Fruit fly (Drosophila melanogaster) whole organism, embryonic: Measurements from ENCODE around the gene CG10470.

Experiments used
- Atf-2 ChIP-seq: fragments of 200-800 bp; sonication (Bioruptor generic); optimal IDR thresholded peaks from 2 replicates; lab custom pipeline; 2016; ENCODE audit warnings: missing biosample characterization, missing genetic modification characterization
- Atf6 ChIP-seq: fragments of 200-800 bp; sonication (Bioruptor generic); IDR thresholded peaks from 2 replicates; pipeline ENCODE4 v1.3.6; 2022; ENCODE audit warnings: missing biosample characterization, missing genetic modification characterization
- Blimp-1 ChIP-seq: fragments of 200-800 bp; sonication (Bioruptor generic); optimal IDR thresholded peaks from 3 replicates; lab custom pipeline; 2018; ENCODE audit warnings: missing biosample characterization, missing genetic modification characterization, mild to moderate bottlenecking, moderate library complexity, missing genetic modification reagents
- CG1233 ChIP-seq: fragments of 200-800 bp; sonication (Bioruptor generic); optimal IDR thresholded peaks from 4 replicates; lab custom pipeline; 2018; ENCODE audit warnings: missing biosample characterization, mild to moderate bottlenecking, missing genetic modification characterization
- CG17612 ChIP-seq: fragments of 200-800 bp; sonication (Bioruptor generic); IDR thresholded peaks from 2 replicates; pipeline ENCODE4 v1.3.6; 2022; ENCODE audit warnings: missing biosample characterization, missing genetic modification characterization
- CG2116 ChIP-seq: fragments of 200-800 bp; sonication (Bioruptor generic); optimal IDR thresholded peaks from 3 replicates; lab custom pipeline; 2018; ENCODE audit warnings: missing biosample characterization, mild to moderate bottlenecking, missing genetic modification characterization
- CG2202 ChIP-seq: fragments of 200-800 bp; sonication (Bioruptor generic); optimal IDR thresholded peaks from 2 replicates; lab custom pipeline; 2018; ENCODE audit warnings: missing biosample characterization, mild to moderate bottlenecking, missing genetic modification characterization
- CG31441 ChIP-seq: fragments of 200-800 bp; sonication (Bioruptor generic); IDR thresholded peaks from 2 replicates; pipeline ENCODE4 v1.3.6; 2022; ENCODE audit warnings: missing biosample characterization, missing genetic modification characterization
- CG3163 ChIP-seq: fragments of 200-800 bp; sonication (Bioruptor generic); optimal IDR thresholded peaks from 3 replicates; lab custom pipeline; 2016; ENCODE audit warnings: missing biosample characterization, missing genetic modification characterization
- CG42726 ChIP-seq: fragments of 200-800 bp; sonication (Bioruptor generic); IDR thresholded peaks from 2 replicates; pipeline ENCODE4 v1.3.6; 2022; ENCODE audit warnings: missing biosample characterization, missing genetic modification characterization; ENCODE audit not compliant: partially characterized antibody
- CG4404 ChIP-seq: fragments of 200-800 bp; sonication (Bioruptor generic); IDR thresholded peaks from 2 replicates; pipeline ENCODE4 v1.3.6; 2022; ENCODE audit warnings: missing biosample characterization, missing genetic modification characterization
- CG6175 ChIP-seq: fragments of 200-800 bp; sonication (Bioruptor generic); IDR thresholded peaks from 3 replicates; pipeline ENCODE4 v1.3.6; 2022; ENCODE audit warnings: missing biosample characterization, missing genetic modification characterization
- CG8089 ChIP-seq: fragments of 200-800 bp; sonication (Bioruptor generic); optimal IDR thresholded peaks from 3 replicates; lab custom pipeline; 2016; ENCODE audit warnings: missing biosample characterization, missing genetic modification characterization
- CG9215 ChIP-seq: fragments of 200-800 bp; sonication (Bioruptor generic); IDR thresholded peaks from 2 replicates; pipeline ENCODE4 v1.3.6; 2022; ENCODE audit warnings: missing biosample characterization, missing genetic modification characterization
- Doc2 ChIP-seq: fragments of 200-800 bp; sonication (Bioruptor generic); IDR thresholded peaks from 2 replicates; pipeline ENCODE4 v1.3.6; 2022; ENCODE audit warnings: missing biosample characterization, missing genetic modification characterization
- Gsc ChIP-seq: fragments of 200-800 bp; sonication (Bioruptor generic); IDR thresholded peaks from 2 replicates; pipeline ENCODE4 v1.3.6; 2022; ENCODE audit warnings: missing biosample characterization, missing genetic modification characterization
- Gug ChIP-seq: fragments of 200-800 bp; sonication (Bioruptor generic); IDR thresholded peaks from 4 replicates; pipeline ENCODE4 v1.3.6; 2022; ENCODE audit warnings: missing biosample characterization, missing genetic modification characterization
- H15 ChIP-seq: fragments of 200-800 bp; sonication (Bioruptor generic); IDR thresholded peaks from 3 replicates; pipeline ENCODE4 v1.3.6; 2022; ENCODE audit warnings: missing biosample characterization, missing genetic modification characterization
- H2.0 ChIP-seq: fragments of 200-800 bp; sonication (Bioruptor generic); IDR thresholded peaks from 2 replicates; pipeline ENCODE4 v1.3.6; 2022; ENCODE audit warnings: missing biosample characterization, missing genetic modification characterization
- Hr51 ChIP-seq, 2 experiments: fragments of 200-800 bp; sonication (Bioruptor generic); optimal IDR thresholded peaks; 2 replicates in 1 of 2; 3 replicates in 1 of 2; lab custom pipeline; 2016 to 2018; ENCODE audit warnings: missing biosample characterization in 2 of 2, missing genetic modification characterization in 2 of 2, mild to moderate bottlenecking in 1 of 2, moderate library complexity in 1 of 2
- Neu2 ChIP-seq: fragments of 200-800 bp; sonication (Bioruptor generic); optimal IDR thresholded peaks from 3 replicates; lab custom pipeline; 2016; ENCODE audit warnings: missing biosample characterization, missing genetic modification characterization, borderline replicate concordance
- Sry-β ChIP-seq: fragments of 200-800 bp; sonication (Bioruptor generic); optimal IDR thresholded peaks from 2 replicates; lab custom pipeline; 2018; ENCODE audit warnings: missing biosample characterization, mild to moderate bottlenecking, missing genetic modification characterization, moderate library complexity
- Trl ChIP-seq, 3 experiments: fragments of >200 bp in 2 of 3; fragments of 200-800 bp in 1 of 3; sonication (Bioruptor generic) in 1 of 3; optimal IDR thresholded peaks; 2 replicates in 1 of 3; 3 replicates in 2 of 3; lab custom pipeline; 2016 to 2017; ENCODE audit warnings: missing biosample characterization in 1 of 3, missing genetic modification characterization in 1 of 3
- abd-A ChIP-seq: fragments of 200-800 bp; sonication (Bioruptor generic); optimal IDR thresholded peaks from 3 replicates; lab custom pipeline; 2019; ENCODE audit warnings: missing biosample characterization, mild to moderate bottlenecking, missing genetic modification characterization, moderate library complexity
- ac ChIP-seq: fragments of 200-800 bp; sonication (Bioruptor generic); optimal IDR thresholded peaks from 3 replicates; lab custom pipeline; 2017; ENCODE audit warnings: missing biosample characterization, mild to moderate bottlenecking, missing genetic modification characterization
- bab2 ChIP-seq: fragments of 200-800 bp; sonication (Bioruptor generic); optimal IDR thresholded peaks from 2 replicates; lab custom pipeline; 2016; ENCODE audit warnings: missing biosample characterization, missing genetic modification characterization
- bcd ChIP-seq: fragments of 200-800 bp; sonication (Bioruptor generic); optimal IDR thresholded peaks from 2 replicates; lab custom pipeline; 2017; ENCODE audit warnings: missing biosample characterization, mild to moderate bottlenecking, missing genetic modification characterization
- cad ChIP-seq: fragments of >200 bp; optimal IDR thresholded peaks from 2 replicates; lab custom pipeline; 2017; ENCODE audit warnings: missing biosample characterization, missing genetic modification characterization
- cwo ChIP-seq: fragments of 200-800 bp; sonication (Bioruptor generic); optimal IDR thresholded peaks from 3 replicates; lab custom pipeline; 2017; ENCODE audit warnings: missing biosample characterization, missing genetic modification characterization, mild to moderate bottlenecking, moderate library complexity, missing genetic modification reagents
- ewg ChIP-seq: fragments of 200-800 bp; sonication (Bioruptor generic); optimal IDR thresholded peaks from 3 replicates; lab custom pipeline; 2017; ENCODE audit warnings: mild to moderate bottlenecking, missing biosample characterization, missing genetic modification reagents, missing genetic modification characterization
- gt ChIP-seq: fragments of 200-800 bp; sonication (Bioruptor generic); IDR thresholded peaks from 2 replicates; pipeline ENCODE4 v1.3.6; 2022; ENCODE audit warnings: missing biosample characterization, missing genetic modification characterization
- hbn ChIP-seq: fragments of 200-800 bp; sonication (Bioruptor generic); IDR thresholded peaks from 2 replicates; pipeline ENCODE4 v1.3.6; 2022; ENCODE audit warnings: missing biosample characterization, missing genetic modification characterization; ENCODE audit not compliant: partially characterized antibody
- lbe ChIP-seq: fragments of 200-800 bp; sonication (Bioruptor generic); optimal IDR thresholded peaks from 2 replicates; lab custom pipeline; 2016; ENCODE audit warnings: missing biosample characterization, mild to moderate bottlenecking, missing genetic modification characterization
- lilli ChIP-seq: fragments of 200-800 bp; sonication (Bioruptor generic); optimal IDR thresholded peaks from 3 replicates; lab custom pipeline; 2016; ENCODE audit warnings: missing biosample characterization, missing genetic modification characterization
- lmd ChIP-seq: fragments of 200-800 bp; sonication (Bioruptor generic); IDR thresholded peaks from 2 replicates; pipeline ENCODE4 v1.3.6; 2022; ENCODE audit warnings: missing biosample characterization, missing genetic modification characterization
- lola ChIP-seq, 3 experiments: fragments of >200 bp in 2 of 3; fragments of 200-800 bp in 1 of 3; sonication (Bioruptor generic) in 1 of 3; optimal IDR thresholded peaks; 2 replicates each; lab custom pipeline; 2017 to 2019; ENCODE audit warnings: missing biosample characterization in 3 of 3, missing genetic modification characterization in 3 of 3, mild to moderate bottlenecking in 1 of 3, moderate library complexity in 1 of 3
- mirr ChIP-seq: fragments of 200-800 bp; sonication (Bioruptor generic); optimal IDR thresholded peaks from 3 replicates; lab custom pipeline; 2018; ENCODE audit warnings: missing biosample characterization, mild to moderate bottlenecking, missing genetic modification characterization
- nmo ChIP-seq: fragments of 200-800 bp; sonication (Bioruptor generic); optimal IDR thresholded peaks from 2 replicates; lab custom pipeline; 2018; ENCODE audit warnings: missing biosample characterization, mild to moderate bottlenecking, missing genetic modification characterization, moderate library complexity
- org-1 ChIP-seq: fragments of 200-800 bp; sonication (Bioruptor generic); optimal IDR thresholded peaks from 2 replicates; lab custom pipeline; 2017; ENCODE audit warnings: missing biosample characterization, missing genetic modification characterization
- pho ChIP-seq: fragments of 200-800 bp; sonication (Bioruptor generic); optimal IDR thresholded peaks from 2 replicates; lab custom pipeline; 2016; ENCODE audit warnings: missing biosample characterization, missing genetic modification characterization
- pita ChIP-seq: fragments of 200-800 bp; sonication (Bioruptor generic); optimal IDR thresholded peaks from 2 replicates; lab custom pipeline; 2017; ENCODE audit warnings: missing biosample characterization, mild to moderate bottlenecking, missing genetic modification characterization
- pzg ChIP-seq: fragments of 200-800 bp; sonication (Bioruptor generic); optimal IDR thresholded peaks from 3 replicates; lab custom pipeline; 2018; ENCODE audit warnings: missing biosample characterization, mild to moderate bottlenecking, missing genetic modification characterization, moderate library complexity
- sens-2 ChIP-seq: fragments of 200-800 bp; sonication (Bioruptor generic); IDR thresholded peaks from 2 replicates; pipeline ENCODE4 v1.3.6; 2022; ENCODE audit warnings: missing biosample characterization, missing genetic modification characterization
- shn ChIP-seq: fragments of 200-800 bp; sonication (Bioruptor generic); optimal IDR thresholded peaks from 3 replicates; lab custom pipeline; 2016; ENCODE audit warnings: missing biosample characterization, missing genetic modification characterization
- stwl ChIP-seq: fragments of 200-800 bp; sonication (Bioruptor generic); optimal IDR thresholded peaks from 3 replicates; lab custom pipeline; 2018; ENCODE audit warnings: missing biosample characterization, mild to moderate bottlenecking, missing genetic modification characterization, moderate library complexity
- trh ChIP-seq: fragments of 200-800 bp; sonication (Bioruptor generic); optimal IDR thresholded peaks from 2 replicates; lab custom pipeline; 2016; ENCODE audit warnings: missing biosample characterization, missing genetic modification characterization
- zen ChIP-seq: fragments of 200-800 bp; sonication (Bioruptor generic); optimal IDR thresholded peaks from 3 replicates; lab custom pipeline; 2018; ENCODE audit warnings: missing biosample characterization, mild to moderate bottlenecking, missing genetic modification characterization, moderate library complexity
- zf30C ChIP-seq: fragments of 200-800 bp; sonication (Bioruptor generic); optimal IDR thresholded peaks from 3 replicates; lab custom pipeline; 2018; ENCODE audit warnings: missing biosample characterization, mild to moderate bottlenecking, missing genetic modification characterization
- zfh2 ChIP-seq: fragments of 200-800 bp; sonication (Bioruptor generic); optimal IDR thresholded peaks from 2 replicates; lab custom pipeline; 2016; ENCODE audit warnings: missing biosample characterization, missing genetic modification characterization

The CG10470 gene

dm6 chr2L:19026491-19027197, 22.2 kb upstream of the CG10470 start (continued):
- TF ChIP-seq CG9215 (GFP tag; lab: Robert Waterston, UW) (peak; percentile 46), pita (no peak), lmd (GFP tag; lab: Robert Waterston, UW) (no peak; the same call in none of the 2 replicates), zen (no peak), lola (GFP tag; optimal IDR thresholded peaks at IDR 0.05; lab: Kevin White, UChicago) (no peak), Atf6 (no peak), CG2116 (no peak), trh (GFP tag; lab: Kevin White, UChicago) (no peak), CG3163 (GFP tag; lab: Kevin White, UChicago) (no peak), Atf-2 (GFP tag; lab: Kevin White, UChicago) (no peak), H2.0 (GFP tag; lab: Robert Waterston, UW) (no peak), lilli (peak; percentile 54), CG17612 (GFP tag; lab: Robert Waterston, UW) (no peak), org-1 (GFP tag; lab: Kevin White, UChicago) (peak; percentile 65), sens-2 (GFP tag; lab: Robert Waterston, UW) (no peak), CG6175 (GFP tag; lab: Robert Waterston, UW) (no peak), zfh2 (GFP tag; lab: Kevin White, UChicago) (peak; percentile 45), bcd (GFP tag; lab: Kevin White, UChicago) (peak; percentile 58), ac (GFP tag; lab: Kevin White, UChicago) (no peak), CG1233 (peak; percentile 53), ewg (GFP tag; lab: Kevin White, UChicago) (peak; percentile 25), hbn (GFP tag; lab: Robert Waterston, UW) (no peak), nmo (GFP tag; lab: Kevin White, UChicago) (peak; percentile 43), Trl (optimal IDR thresholded peaks at IDR 0.05; lab: Kevin White, UChicago) (no peak), Trl (GFP tag; optimal IDR thresholded peaks at IDR 0.05; lab: Kevin White, UChicago) (no peak), CG8089 (no peak), pzg (GFP tag; lab: Kevin White, UChicago) (no peak), Blimp-1 (GFP tag; lab: Kevin White, UChicago) (peak; percentile 34), Doc2 (GFP tag; lab: Robert Waterston, UW) (no peak), lbe (GFP tag; lab: Kevin White, UChicago) (no peak), Gug (GFP tag; lab: Robert Waterston, UW) (peak; percentile 9; the same call in 1 of the 4 replicates), Hr51 (GFP tag; optimal IDR thresholded peaks at IDR 0.05; lab: Kevin White, UChicago) (peak; percentile 8 to 60), cwo (peak; percentile 68), abd-A (no peak), mirr (GFP tag; lab: Kevin White, UChicago) (no peak), Neu2 (no peak), bab2 (GFP tag; lab: Kevin White, UChicago) (peak; percentile 27), gt (GFP tag; lab: Robert Waterston, UW) (no peak), cad (GFP tag; lab: Kevin White, UChicago) (no peak), CG2202 (tag; lab: Kevin White, UChicago) (no peak), H15 (GFP tag; lab: Robert Waterston, UW) (no peak), CG4404 (GFP tag; lab: Robert Waterston, UW) (peak; percentile 32; the same call in 1 of the 2 replicates), CG42726 (GFP tag; lab: Robert Waterston, UW) (no peak), shn (GFP tag; lab: Kevin White, UChicago) (no peak), Gsc (GFP tag; lab: Robert Waterston, UW) (no peak), stwl (tag; lab: Kevin White, UChicago) (no peak), Sry-β (GFP tag; lab: Kevin White, UChicago) (no peak), zf30C (GFP tag; lab: Kevin White, UChicago) (no peak), CG31441 (peak; percentile 64), pho (GFP tag; lab: Kevin White, UChicago) (peak; percentile 34)
